Worm (Caenorhabditis elegans) whole organism, young adult: ENCODE results near the gene Y55F3AM.9.

Experiments
- C06A6.2 ChIP-seq: fragments of 200-800 bp; sonication (Bioruptor generic); conservative IDR thresholded peaks from 2 replicates; pipeline ENCODE4 v1.3.6; 2022; ENCODE audit warnings: missing genetic modification characterization, missing compliant biosample characterization
- C17E4.6 ChIP-seq: fragments of 200-800 bp; sonication (Bioruptor generic); IDR thresholded peaks from 2 replicates; pipeline ENCODE4 v1.3.6; 2022; ENCODE audit warnings: missing genetic modification reagents, missing genetic modification characterization, missing compliant biosample characterization
- F33H1.4 ChIP-seq: fragments of 200-800 bp; sonication (Bioruptor generic); IDR thresholded peaks from 2 replicates; pipeline ENCODE4 v1.3.6; 2022; ENCODE audit warnings: missing genetic modification reagents, missing genetic modification characterization, missing compliant biosample characterization
- F52B5.7 ChIP-seq: sonication (generic microtip); optimal IDR thresholded peaks from 2 replicates; lab custom pipeline; 2016; ENCODE audit warnings: mild to moderate bottlenecking, missing genetic modification characterization, missing compliant biosample characterization
- T26A5.8 ChIP-seq: sonication (generic microtip); optimal IDR thresholded peaks from 2 replicates; lab custom pipeline; 2016; ENCODE audit warnings: missing genetic modification characterization, missing compliant biosample characterization
- Y95B8A.8 ChIP-seq: fragments of 200-800 bp; sonication (Bioruptor generic); IDR thresholded peaks from 2 replicates; pipeline ENCODE4 v1.3.6; 2022; ENCODE audit warnings: missing genetic modification reagents, missing genetic modification characterization, missing compliant biosample characterization
- ZK185.1 ChIP-seq: sonication (generic microtip); optimal IDR thresholded peaks from 2 replicates; lab custom pipeline; 2016; ENCODE audit warnings: mild to moderate bottlenecking, missing genetic modification characterization, missing compliant biosample characterization; ENCODE audit not compliant: poor library complexity, severe bottlenecking
- ama-1 ChIP-seq, 3 experiments: fragments of 150-350 bp in 1 of 3; sonication (generic microtip) in 2 of 3; optimal IDR thresholded peaks; 2 replicates each; lab custom pipeline; 2014 to 2018; ENCODE audit warnings: missing biosample characterization in 2 of 3, missing genetic modification characterization in 2 of 3, missing genetic modification reagents in 2 of 3
- attf-3 ChIP-seq: fragments of 200-800 bp; sonication (Bioruptor generic); conservative IDR thresholded peaks from 2 replicates; pipeline ENCODE4 v1.3.6; 2022; ENCODE audit warnings: missing genetic modification reagents, missing genetic modification characterization, missing compliant biosample characterization
- bed-2 ChIP-seq: fragments of 200-800 bp; sonication (Bioruptor generic); IDR thresholded peaks from 2 replicates; pipeline ENCODE4 v1.3.6; 2022; ENCODE audit warnings: missing genetic modification reagents, missing genetic modification characterization, missing compliant biosample characterization
- ceh-100 ChIP-seq: fragments of 200-800 bp; sonication (Bioruptor generic); IDR thresholded peaks from 2 replicates; pipeline ENCODE4 v1.3.6; 2022; ENCODE audit warnings: missing genetic modification reagents, missing genetic modification characterization, missing compliant biosample characterization
- ceh-79 ChIP-seq: sonication (generic microtip); optimal IDR thresholded peaks from 2 replicates; lab custom pipeline; 2017; ENCODE audit warnings: mild to moderate bottlenecking, missing genetic modification characterization, missing compliant biosample characterization
- ceh-91 ChIP-seq: fragments of 200-800 bp; sonication (Bioruptor generic); IDR thresholded peaks from 2 replicates; pipeline ENCODE4 v1.3.6; 2022; ENCODE audit warnings: missing genetic modification reagents, missing genetic modification characterization, missing compliant biosample characterization
- chd-7 ChIP-seq: sonication (generic microtip); optimal IDR thresholded peaks from 2 replicates; lab custom pipeline; 2016; ENCODE audit warnings: mild to moderate bottlenecking, missing genetic modification characterization, moderate library complexity, missing compliant biosample characterization
- die-1 ChIP-seq: sonication (generic microtip); optimal IDR thresholded peaks from 2 replicates; lab custom pipeline; 2016; ENCODE audit warnings: missing genotype, mild to moderate bottlenecking, missing genetic modification characterization, missing compliant biosample characterization
- dox-1 ChIP-seq: fragments of 200-800 bp; sonication (Bioruptor generic); IDR thresholded peaks from 2 replicates; pipeline ENCODE4 v1.3.6; 2022; ENCODE audit warnings: missing genetic modification reagents, missing genetic modification characterization, missing compliant biosample characterization
- efl-1 ChIP-seq: fragments of 150-350 bp; optimal IDR thresholded peaks from 2 replicates; lab custom pipeline; 2014; ENCODE audit warnings: missing biosample characterization, missing genetic modification reagents, missing genetic modification characterization
- gei-17 ChIP-seq: fragments of 200-800 bp; sonication (Bioruptor generic); optimal IDR thresholded peaks from 2 replicates; lab custom pipeline; 2018; ENCODE audit warnings: mild to moderate bottlenecking, missing genetic modification characterization, missing compliant biosample characterization
- hmg-1.2 ChIP-seq: fragments of 200-800 bp; sonication (Bioruptor generic); IDR thresholded peaks from 2 replicates; pipeline ENCODE4 v1.3.6; 2022; ENCODE audit warnings: missing genetic modification reagents, missing genetic modification characterization, missing compliant biosample characterization
- hsf-1 ChIP-seq: fragments of 200-800 bp; sonication (Bioruptor generic); IDR thresholded peaks from 2 replicates; pipeline ENCODE4 v1.3.6; 2022; ENCODE audit warnings: missing genetic modification reagents, missing genetic modification characterization, missing compliant biosample characterization
- lag-1 ChIP-seq: fragments of 200-800 bp; sonication (Bioruptor generic); IDR thresholded peaks from 2 replicates; pipeline ENCODE4 v1.3.6; 2022; ENCODE audit warnings: missing genetic modification reagents, missing genetic modification characterization, missing compliant biosample characterization
- lin-26 ChIP-seq: fragments of 200-800 bp; sonication (Bioruptor generic); IDR thresholded peaks from 2 replicates; pipeline ENCODE4 v1.3.6; 2022; ENCODE audit warnings: missing genetic modification reagents, missing genetic modification characterization, missing compliant biosample characterization
- lin-54 ChIP-seq: fragments of 200-800 bp; sonication (Bioruptor generic); optimal IDR thresholded peaks from 2 replicates; lab custom pipeline; 2018; ENCODE audit warnings: mild to moderate bottlenecking, missing genetic modification characterization, missing compliant biosample characterization
- lsl-1 ChIP-seq: fragments of 200-800 bp; sonication (Bioruptor generic); optimal IDR thresholded peaks from 2 replicates; lab custom pipeline; 2018; ENCODE audit warnings: mild to moderate bottlenecking, missing genetic modification characterization, moderate library complexity, missing compliant biosample characterization
- madf-10 ChIP-seq: sonication (generic microtip); optimal IDR thresholded peaks from 2 replicates; lab custom pipeline; 2016; ENCODE audit warnings: mild to moderate bottlenecking, missing genetic modification characterization, missing compliant biosample characterization
- mes-4 ChIP-seq: sonication (generic microtip); optimal IDR thresholded peaks from 2 replicates; lab custom pipeline; 2016; ENCODE audit warnings: missing genotype, missing genetic modification characterization, missing compliant biosample characterization
- mxl-1 ChIP-seq: sonication (generic microtip); optimal IDR thresholded peaks from 2 replicates; lab custom pipeline; 2016; ENCODE audit warnings: missing genetic modification characterization, missing compliant biosample characterization
- nfya-1 ChIP-seq: sonication (generic microtip); optimal IDR thresholded peaks from 2 replicates; lab custom pipeline; 2017; ENCODE audit warnings: antibody characterized with exemption, missing compliant biosample characterization, missing genetic modification characterization, borderline replicate concordance; ENCODE audit not compliant: insufficient read depth
- nfyb-1 ChIP-seq: fragments of 200-800 bp; sonication (Bioruptor generic); IDR thresholded peaks from 2 replicates; pipeline ENCODE4 v1.3.6; 2022; ENCODE audit warnings: missing genetic modification reagents, missing genetic modification characterization, missing compliant biosample characterization
- nhr-179 ChIP-seq: sonication (generic microtip); optimal IDR thresholded peaks from 2 replicates; lab custom pipeline; 2016; ENCODE audit warnings: mild to moderate bottlenecking, missing genetic modification characterization, missing compliant biosample characterization
- nhr-27 ChIP-seq: fragments of 200-800 bp; sonication (Bioruptor generic); optimal IDR thresholded peaks from 2 replicates; lab custom pipeline; 2018; ENCODE audit warnings: mild to moderate bottlenecking, missing genetic modification characterization, moderate library complexity, missing compliant biosample characterization
- nhr-80 ChIP-seq: sonication (generic microtip); optimal IDR thresholded peaks from 2 replicates; lab custom pipeline; 2016; ENCODE audit warnings: missing genetic modification characterization, missing compliant biosample characterization
- pbrm-1 ChIP-seq: fragments of 200-800 bp; sonication (Bioruptor generic); IDR thresholded peaks from 2 replicates; pipeline ENCODE4 v1.3.6; 2022; ENCODE audit warnings: missing genetic modification reagents, missing genetic modification characterization, missing compliant biosample characterization
- somi-1 ChIP-seq: fragments of 200-800 bp; sonication (Bioruptor generic); optimal IDR thresholded peaks from 2 replicates; lab custom pipeline; 2018; ENCODE audit warnings: mild to moderate bottlenecking, missing genetic modification characterization, missing compliant biosample characterization
- tbp1 ChIP-seq: fragments of 200-800 bp; sonication (Bioruptor generic); optimal IDR thresholded peaks from 2 replicates; lab custom pipeline; 2018; ENCODE audit warnings: mild to moderate bottlenecking, missing genetic modification characterization, missing compliant biosample characterization
- tbx-9 ChIP-seq: sonication (generic microtip); optimal IDR thresholded peaks from 2 replicates; lab custom pipeline; 2016; ENCODE audit warnings: borderline replicate concordance, missing genetic modification characterization, inconsistent platforms, missing compliant biosample characterization
- tlf-1 ChIP-seq: fragments of 200-800 bp; sonication (Bioruptor generic); optimal IDR thresholded peaks from 2 replicates; lab custom pipeline; 2018; ENCODE audit warnings: mild to moderate bottlenecking, missing genetic modification characterization, missing compliant biosample characterization
- unc-130 ChIP-seq: sonication (generic microtip); optimal IDR thresholded peaks from 2 replicates; lab custom pipeline; 2016; ENCODE audit warnings: missing genetic modification reagents, missing genetic modification characterization, missing compliant biosample characterization
- zfh-2 ChIP-seq: fragments of 200-800 bp; sonication (Bioruptor generic); conservative IDR thresholded peaks from 2 replicates; pipeline ENCODE4 v1.3.6; 2022; ENCODE audit warnings: missing genetic modification reagents, missing genetic modification characterization, missing compliant biosample characterization
- zim-3 ChIP-seq: sonication (generic microtip); optimal IDR thresholded peaks from 2 replicates; lab custom pipeline; 2017; ENCODE audit warnings: mild to moderate bottlenecking, missing genetic modification characterization, moderate library complexity, missing compliant biosample characterization
- ztf-26 ChIP-seq: sonication (generic microtip); optimal IDR thresholded peaks from 2 replicates; lab custom pipeline; 2017; ENCODE audit warnings: missing genetic modification characterization, missing compliant biosample characterization
- ztf-6 ChIP-seq: fragments of 200-800 bp; sonication (Bioruptor generic); IDR thresholded peaks from 2 replicates; pipeline ENCODE4 v1.3.6; 2022; ENCODE audit warnings: missing genetic modification reagents, missing genetic modification characterization, missing compliant biosample characterization

Gene Y55F3AM.9

DNA sequence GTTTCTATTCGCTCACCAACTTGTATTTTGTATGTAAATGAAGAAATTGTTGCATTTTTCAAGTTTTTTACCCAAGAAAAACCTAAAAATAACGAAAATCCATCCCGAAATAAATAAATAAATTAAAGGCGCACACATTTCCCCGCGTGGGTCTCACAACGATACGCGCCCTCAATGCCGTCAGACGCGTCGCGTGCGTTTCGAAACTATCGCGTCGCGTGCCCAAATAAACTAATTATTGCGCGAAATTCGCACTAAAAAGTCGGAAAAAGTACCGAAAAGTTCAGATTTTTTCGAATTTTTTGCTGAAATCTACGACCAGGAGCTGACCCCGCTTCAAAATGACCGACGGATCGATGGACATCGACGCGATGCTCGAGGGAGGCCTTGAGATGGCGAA is 2.9 kb upstream of the Y55F3AM.9 start, which contains the start of gene rbm-39 (continued):
- TF ChIP-seq ztf-26 (tag; lab: Kevin White, UChicago) (peak; percentile 30), madf-10 (peak; percentile 83), C06A6.2 (0 out of 2 replicates have a peak, but pooled peaks have one; percentile 29), nhr-80 (tag; lab: Kevin White, UChicago) (no peak), nfyb-1 (peak; percentile 84), chd-7 (tag; lab: Kevin White, UChicago) (no peak), unc-130 (peak; percentile 6), die-1 (no peak), zim-3 (tag; lab: Kevin White, UChicago) (no peak), tbx-9 (tag; lab: Kevin White, UChicago) (no peak), dox-1 (GFP tag; lab: Robert Waterston, UW) (peak; percentile 88)

DNA sequence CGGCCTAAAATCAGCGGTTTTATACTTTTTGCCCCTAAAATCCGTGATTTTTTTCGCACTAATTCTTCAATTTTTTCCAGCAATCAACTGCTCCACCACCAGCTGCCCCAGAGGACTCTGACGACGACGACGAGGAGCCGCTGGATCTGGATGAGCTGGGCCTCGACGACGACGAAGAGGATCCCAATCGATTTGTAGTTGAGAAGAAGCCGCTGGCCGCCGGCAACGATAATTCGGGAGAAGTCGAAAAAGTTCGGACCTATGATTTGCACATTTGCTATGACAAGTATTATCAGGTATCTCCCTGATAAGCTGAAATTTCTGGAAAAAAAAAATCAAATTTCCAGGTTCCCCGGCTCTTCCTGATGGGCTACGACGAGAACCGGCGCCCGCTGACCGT is 2.2 kb upstream of the Y55F3AM.9 start:
- TF ChIP-seq F52B5.7 (no peak), hsf-1 (GFP tag; lab: Robert Waterston, UW) (0 out of 2 replicates have a peak, but pooled peaks have one; percentile 15), zfh-2 (GFP tag; lab: Robert Waterston, UW) (peak; percentile 61), ama-1 (optimal IDR thresholded peaks at IDR 0.05; lab: Kevin White, UChicago) (no peak), ama-1 (GFP tag; optimal IDR thresholded peaks at IDR 0.05; lab: Kevin White, UChicago) (no peak)
- TF ChIP-seq, all 124 proteins: peak for 2

DNA sequence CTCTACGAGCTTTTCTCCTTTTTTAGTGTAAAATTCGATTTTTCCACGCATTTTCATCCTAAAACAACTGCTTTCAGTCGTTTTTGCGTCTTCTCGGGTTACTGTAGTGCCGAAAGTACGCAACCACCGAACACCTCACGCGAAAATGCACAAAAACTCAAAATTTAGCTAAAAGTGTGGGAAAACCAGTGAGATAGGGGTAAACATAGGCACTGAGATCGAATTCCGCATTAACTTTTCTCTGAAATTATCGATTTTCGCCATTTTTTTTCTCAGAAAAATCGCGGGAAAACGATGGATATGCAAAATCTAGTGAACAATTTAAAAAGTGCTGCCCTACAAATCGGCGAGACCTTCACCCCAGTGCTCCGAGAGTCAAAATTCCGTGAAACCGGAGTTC is 678 bp upstream of the Y55F3AM.9 start, which contains the start of gene atg-3:
atg-3 (plus strand) TSS at position 301 of the 400 bp plus-strand sequence.
- TF ChIP-seq tbp1 (no peak), zfh-2 (GFP tag; lab: Robert Waterston, UW) (no peak), efl-1 (GFP tag; lab: Kevin White, UChicago) (no peak), lsl-1 (GFP tag; lab: Kevin White, UChicago) (peak; percentile 21), T26A5.8 (tag; lab: Kevin White, UChicago) (no peak), unc-130 (no peak)

DNA sequence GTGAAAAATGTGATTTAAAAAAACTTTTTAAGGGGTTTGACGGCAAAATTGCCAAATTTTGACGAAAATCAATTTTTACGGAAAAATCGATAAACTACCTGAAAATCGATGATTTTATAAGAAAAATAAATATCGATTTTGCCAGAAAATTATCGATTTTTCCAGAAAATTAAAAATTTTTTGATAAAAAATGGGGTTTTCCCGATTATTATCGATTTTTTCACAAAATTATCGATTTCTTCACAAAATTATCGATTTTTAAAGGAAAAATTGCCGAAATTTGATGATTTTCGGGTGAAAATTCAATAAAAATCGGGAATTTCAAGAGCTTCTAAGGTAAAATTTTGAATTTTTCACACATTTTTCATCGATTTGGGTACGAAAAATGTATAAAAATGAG is 2.9 kb downstream of the Y55F3AM.9 start:
- TF ChIP-seq Y95B8A.8 (GFP tag; lab: Robert Waterston, UW) (no peak), ZK185.1 (no peak), lin-54 (GFP tag; lab: Kevin White, UChicago) (no peak), nhr-27 (tag; lab: Kevin White, UChicago) (no peak), nfya-1 (no peak), ceh-79 (no peak)

DNA sequence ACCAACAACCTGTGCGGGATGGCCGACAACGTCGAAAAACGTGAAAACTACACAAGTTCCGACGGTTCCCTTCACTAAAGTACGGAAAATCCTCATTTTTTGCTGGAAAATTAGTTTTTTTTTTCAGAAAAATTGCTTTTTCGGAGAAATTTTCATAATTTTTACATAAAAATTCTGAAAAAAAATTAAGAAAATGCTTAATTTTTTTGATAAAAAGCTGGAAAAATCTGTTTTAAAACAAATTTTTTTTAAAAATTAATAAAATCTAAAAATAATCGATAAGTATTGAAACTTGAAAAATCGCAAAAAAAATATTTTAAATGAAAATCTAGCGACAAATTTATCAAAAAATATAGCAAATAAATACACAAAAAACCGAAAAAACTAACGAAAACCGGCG is 3.8 kb downstream of the Y55F3AM.9 start, which contains the start of gene immp-2:
immp-2 (minus strand) TSS at position 101 of the 400 bp plus-strand sequence.
- TF ChIP-seq lin-26 (no peak), attf-3 (GFP tag; lab: Robert Waterston, UW) (no peak), gei-17 (GFP tag; lab: Kevin White, UChicago) (no peak), nhr-179 (tag; lab: Kevin White, UChicago) (no peak), hmg-1.2 (GFP tag; lab: Robert Waterston, UW) (no peak), pbrm-1 (GFP tag; lab: Robert Waterston, UW) (no peak), ama-1 (optimal IDR thresholded peaks at IDR 0.05; lab: Kevin White, UChicago) (no peak), ama-1 (GFP tag; optimal IDR thresholded peaks at IDR 0.05; lab: Kevin White, UChicago) (no peak)
- TF ChIP-seq, all 124 proteins: peak for 0

DNA sequence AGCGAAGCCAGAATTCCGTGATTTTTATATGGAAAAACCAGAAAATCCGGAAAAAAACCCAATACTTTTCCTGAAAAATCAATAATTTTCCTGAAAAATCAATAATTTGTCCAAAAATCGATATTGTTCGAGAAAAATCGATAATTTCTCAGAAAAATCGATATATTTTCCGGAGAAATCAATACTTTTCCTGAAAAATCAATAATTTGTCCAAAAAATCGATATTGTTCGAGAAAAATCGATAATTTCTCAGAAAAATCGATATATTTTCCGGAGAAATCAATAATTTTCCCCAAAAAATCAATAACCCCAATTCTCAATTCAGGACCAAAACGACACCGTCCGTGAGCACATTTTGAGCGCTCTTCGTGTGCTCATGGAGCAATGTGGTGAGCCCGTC is 9.1 kb downstream of the Y55F3AM.9 start:
- TF ChIP-seq bed-2: no peak
- no peak for TF ChIP-seq F33H1.4
- no peak for TF ChIP-seq pbrm-1 (GFP tag; lab: Robert Waterston, UW)
- TF ChIP-seq ztf-26 (tag; lab: Kevin White, UChicago): no peak
- TF ChIP-seq tlf-1 (GFP tag; lab: Kevin White, UChicago): no peak
- no peak for TF ChIP-seq C17E4.6 (GFP tag; lab: Robert Waterston, UW)
- no peak for TF ChIP-seq lag-1 (GFP tag; lab: Robert Waterston, UW)
- TF ChIP-seq mxl-1 (tag; lab: Kevin White, UChicago): no peak
- TF ChIP-seq ceh-100 (GFP tag; lab: Robert Waterston, UW): no peak
- no peak for TF ChIP-seq somi-1 (GFP tag; lab: Kevin White, UChicago)
- no peak for TF ChIP-seq mes-4 (tag; lab: Kevin White, UChicago)
- no peak for TF ChIP-seq ztf-6 (GFP tag; lab: Robert Waterston, UW)
- TF ChIP-seq ceh-91 (GFP tag; lab: Robert Waterston, UW): no peak
